Fruit fly (Drosophila melanogaster): Measurements from ENCODE around the gene CG18599.

Gene CG18599

dm6 chr3R:18244171-18245043, 23.2 kb upstream of the CG18599 start (continued):
- TF ChIP-seq Hand (GFP tag; optimal IDR thresholded peaks at IDR 0.05) (peak; percentile 18), CG7556 (GFP tag; optimal IDR thresholded peaks at IDR 0.05) (no peak), HmgD (GFP tag; optimal IDR thresholded peaks at IDR 0.05) (peak; percentile 26), chif (GFP tag; optimal IDR thresholded peaks at IDR 0.05) (no peak), pnt (GFP tag; optimal IDR thresholded peaks at IDR 0.05) (no peak), dmrt11E (tag; optimal IDR thresholded peaks at IDR 0.05) (no peak), en (GFP tag; optimal IDR thresholded peaks at IDR 0.05) (no peak), CG5245 (GFP tag; optimal IDR thresholded peaks at IDR 0.05) (no peak), Trl (optimal IDR thresholded peaks at IDR 0.05) (peak; percentile 91 to 94), Trl (GFP tag; optimal IDR thresholded peaks at IDR 0.05) (peak; percentile 43), CG8359 (GFP tag; optimal IDR thresholded peaks at IDR 0.05; ENCODE audit: borderline replicate concordance) (no peak), hb (GFP tag; IDR thresholded peaks at IDR 0.05; ENCODE audit: partially characterized antibody) (no peak), tap (tag; optimal IDR thresholded peaks at IDR 0.05) (no peak), CG4707 (GFP tag; optimal IDR thresholded peaks at IDR 0.05) (no peak), nmo (GFP tag; optimal IDR thresholded peaks at IDR 0.05) (no peak), Spps (tag; optimal IDR thresholded peaks at IDR 0.05) (no peak), CG3726 (GFP tag; IDR thresholded peaks at IDR 0.05) (0 out of 3 replicates have a peak, but pooled peaks have one; percentile 19), ro (GFP tag; IDR thresholded peaks at IDR 0.05) (no peak), CG15601 (tag; optimal IDR thresholded peaks at IDR 0.05) (no peak), lmd (GFP tag; IDR thresholded peaks at IDR 0.05) (peak; percentile 42; the same call in 1 of the 2 replicates), p53 (GFP tag; optimal IDR thresholded peaks at IDR 0.05) (no peak), dan (GFP tag; IDR thresholded peaks at IDR 0.05) (no peak), CG14441 (GFP tag; IDR thresholded peaks at IDR 0.05) (no peak), nom (GFP tag; optimal IDR thresholded peaks at IDR 0.05) (peak; percentile 61), BEAF-32 (GFP tag; optimal IDR thresholded peaks at IDR 0.05) (no peak), CG8281 (tag; optimal IDR thresholded peaks at IDR 0.05) (peak; percentile 88), Dll (GFP tag; IDR thresholded peaks at IDR 0.05; ENCODE audit: partially characterized antibody) (peak; percentile 41; the same call in 1 of the 4 replicates), CG18262 (tag; optimal IDR thresholded peaks at IDR 0.05) (no peak), stwl (tag; optimal IDR thresholded peaks at IDR 0.05) (no peak), hbn (GFP tag; IDR thresholded peaks at IDR 0.05; ENCODE audit: partially characterized antibody) (no peak), CG10979 (tag; optimal IDR thresholded peaks at IDR 0.05) (no peak), C15 (GFP tag; IDR thresholded peaks at IDR 0.05) (no peak), B-H2 (GFP tag; optimal IDR thresholded peaks at IDR 0.05) (no peak), CG11398 (GFP tag; optimal IDR thresholded peaks at IDR 0.05) (no peak), Taf1 (GFP tag; IDR thresholded peaks at IDR 0.05) (peak; percentile 23; the same call in 1 of the 2 replicates), CG6254 (GFP tag; optimal IDR thresholded peaks at IDR 0.05) (no peak), CG10543 (GFP tag; optimal IDR thresholded peaks at IDR 0.05) (peak; percentile 88), al (GFP tag; IDR thresholded peaks at IDR 0.05) (no peak), kni (GFP tag; optimal IDR thresholded peaks at IDR 0.05) (no peak), Fer1 (GFP tag; optimal IDR thresholded peaks at IDR 0.05) (peak; percentile 9), pho (GFP tag; optimal IDR thresholded peaks at IDR 0.05) (no peak), MTF-1 (GFP tag; optimal IDR thresholded peaks at IDR 0.05; ENCODE audit: borderline replicate concordance) (no peak), CG1603 (tag; optimal IDR thresholded peaks at IDR 0.05) (peak; percentile 15), kah (GFP tag; optimal IDR thresholded peaks at IDR 0.05) (no peak), CG2199 (GFP tag; IDR thresholded peaks at IDR 0.05) (no peak), ATbp (GFP tag; optimal IDR thresholded peaks at IDR 0.05) (no peak), CG5180 (GFP tag; optimal IDR thresholded peaks at IDR 0.05) (no peak), CG1024 (GFP tag; IDR thresholded peaks at IDR 0.05) (no peak)

Data from whole organism, embryonic.